Worm (Caenorhabditis elegans): Measurements from ENCODE around the gene F41C3.1.

F41C3.1 gene

DNA sequence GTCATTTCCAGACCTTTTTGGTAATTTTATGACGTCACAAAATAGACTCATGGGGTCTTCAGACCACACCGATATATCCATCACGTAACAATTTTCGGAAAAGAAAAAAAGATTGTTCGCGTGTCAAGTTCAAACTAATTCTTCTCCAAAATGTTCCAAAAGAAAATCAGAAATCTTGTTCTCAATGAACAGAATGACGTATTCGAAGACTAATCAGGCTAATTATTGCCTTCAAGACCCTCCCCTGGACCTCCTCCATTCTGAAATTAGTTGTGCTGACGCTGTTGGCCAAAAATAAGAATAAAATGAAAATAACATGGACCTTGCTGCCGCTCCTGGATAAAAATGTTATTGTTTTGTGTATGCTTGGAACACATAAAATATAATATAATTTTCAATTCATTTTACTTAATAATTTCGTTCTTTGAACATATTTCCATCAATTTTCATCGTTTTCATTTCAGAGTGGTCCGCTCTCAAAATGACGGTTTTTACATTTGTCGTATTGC, 37.8 kb downstream of the F41C3.1 start, which contains the start of gene F26G1.15:
F26G1.15 (plus strand) TSS at position 459 of the 509 bp plus-strand sequence.
- no peak for TF ChIP-seq rnt-1 (tag; optimal IDR thresholded peaks at IDR 0.05)
- no peak for TF ChIP-seq che-1 (tag; optimal IDR thresholded peaks at IDR 0.05)
- TF ChIP-seq K09A11.1 (tag; optimal IDR thresholded peaks at IDR 0.05; ENCODE audit: insufficient read depth) = no peak
- no peak for TF ChIP-seq dve-1 (tag; optimal IDR thresholded peaks at IDR 0.05)
- TF ChIP-seq ama-1 (optimal IDR thresholded peaks at IDR 0.05) = no peak
- TF ChIP-seq pha-4 (tag; optimal IDR thresholded peaks at IDR 0.05) = no peak
- TF ChIP-seq odd-2 (tag; optimal IDR thresholded peaks at IDR 0.05) = no peak
- TF ChIP-seq unc-55 (GFP tag; optimal IDR thresholded peaks at IDR 0.05) = no peak
- TF ChIP-seq F13H6.1 (tag; optimal IDR thresholded peaks at IDR 0.05) = no peak
- TF ChIP-seq ref-2 (tag; optimal IDR thresholded peaks at IDR 0.05) = no peak
- no peak for TF ChIP-seq eyg-1 (tag; optimal IDR thresholded peaks at IDR 0.05)

DNA sequence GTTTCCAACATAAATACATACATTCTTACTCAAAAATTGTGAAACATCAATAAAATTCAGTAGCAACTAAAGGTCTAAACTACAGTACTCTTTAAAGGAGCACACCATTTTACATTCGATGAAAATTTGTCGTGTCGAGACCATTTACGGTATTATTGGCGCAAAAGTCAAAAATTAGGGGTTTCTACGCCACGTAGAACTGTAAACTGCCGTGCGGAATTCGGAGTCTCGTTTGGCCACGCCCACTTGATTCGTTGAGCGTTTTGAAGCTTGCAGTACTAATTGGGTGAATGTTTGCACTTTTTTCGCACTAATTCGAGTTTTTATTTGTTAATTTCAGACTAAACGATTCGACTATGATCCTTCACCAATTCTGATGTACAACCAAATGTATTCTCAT, 38.6 kb downstream of the F41C3.1 start:
- TF ChIP-seq ceh-9 (tag; optimal IDR thresholded peaks at IDR 0.05) = no peak
- no peak for TF ChIP-seq che-1 (tag; optimal IDR thresholded peaks at IDR 0.05)
- no peak for TF ChIP-seq ztf-16 (tag; optimal IDR thresholded peaks at IDR 0.05)
- TF ChIP-seq ceh-45 (GFP tag; IDR thresholded peaks at IDR 0.05) = no peak
- no peak for TF ChIP-seq F13H6.1 (tag; optimal IDR thresholded peaks at IDR 0.05)
- TF ChIP-seq npax-4 (tag; optimal IDR thresholded peaks at IDR 0.05) = no peak

DNA sequence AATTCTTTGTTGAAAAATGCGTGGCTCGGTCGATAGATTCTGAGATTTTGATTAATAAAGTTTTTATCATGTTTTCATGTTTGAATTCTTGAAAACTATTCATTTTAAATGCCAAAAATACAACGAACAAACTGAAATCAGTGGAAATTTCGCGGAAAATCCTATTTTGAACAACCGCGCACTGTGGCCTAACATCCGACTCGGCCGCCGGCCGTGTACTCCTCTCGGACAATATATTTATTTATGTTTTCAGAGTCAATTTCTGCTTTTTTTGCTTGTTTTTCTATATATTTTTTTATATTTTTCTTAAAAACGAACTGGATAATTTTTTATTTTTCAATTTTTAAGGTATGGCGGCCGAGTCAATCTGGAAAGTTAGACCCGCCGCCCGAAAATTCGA, 39.2 kb downstream of the F41C3.1 start, which contains the start of gene F26G1.1:
F26G1.1 (plus strand) TSS at position 347 of the 400 bp plus-strand sequence.
- no peak for TF ChIP-seq pqm-1 (tag; optimal IDR thresholded peaks at IDR 0.05)
- TF ChIP-seq mec-3 (tag; optimal IDR thresholded peaks at IDR 0.05; ENCODE audit: borderline replicate concordance) = peak; percentile 65
- no peak for TF ChIP-seq ceh-22 (tag; optimal IDR thresholded peaks at IDR 0.05)
- no peak for TF ChIP-seq pax-1 (tag; optimal IDR thresholded peaks at IDR 0.05)
- TF ChIP-seq pat-9 (tag; optimal IDR thresholded peaks at IDR 0.05) = no peak
- peak; percentile 43 for TF ChIP-seq ztf-16 (tag; optimal IDR thresholded peaks at IDR 0.05)
- TF ChIP-seq Y22D7AL.16 (tag; optimal IDR thresholded peaks at IDR 0.05) = no peak
- no peak for TF ChIP-seq syd-9 (tag; optimal IDR thresholded peaks at IDR 0.05)
- TF ChIP-seq ceh-30 (tag; optimal IDR thresholded peaks at IDR 0.05) = no peak
- TF ChIP-seq pha-2 (tag; optimal IDR thresholded peaks at IDR 0.05) = peak; percentile 39
- no peak for TF ChIP-seq ceh-48 (tag; optimal IDR thresholded peaks at IDR 0.05)
- peak; percentile 48 for TF ChIP-seq sdc-2 (tag; optimal IDR thresholded peaks at IDR 0.05)
- peak; percentile 93 for TF ChIP-seq C08G9.2 (tag; optimal IDR thresholded peaks at IDR 0.05)
- peak; percentile 90 for TF ChIP-seq ceh-31 (tag; optimal IDR thresholded peaks at IDR 0.05)
- TF ChIP-seq lin-11 (tag; optimal IDR thresholded peaks at IDR 0.05) = no peak
- TF ChIP-seq odd-2 (tag; optimal IDR thresholded peaks at IDR 0.05) = no peak
- no peak for TF ChIP-seq unc-86 (tag; optimal IDR thresholded peaks at IDR 0.05)
- peak; percentile 29 for TF ChIP-seq ceh-34 (tag; optimal IDR thresholded peaks at IDR 0.05)
- TF ChIP-seq sox-2 (GFP tag; IDR thresholded peaks at IDR 0.05) = no peak
- no peak for TF ChIP-seq ceh-18 (tag; optimal IDR thresholded peaks at IDR 0.05)
- TF ChIP-seq ceh-9 (tag; optimal IDR thresholded peaks at IDR 0.05) = no peak
- peak; percentile 12 for TF ChIP-seq rnt-1 (tag; optimal IDR thresholded peaks at IDR 0.05)
- TF ChIP-seq F13H6.1 (tag; optimal IDR thresholded peaks at IDR 0.05) = peak; percentile 63
- TF ChIP-seq ceh-2 (tag; optimal IDR thresholded peaks at IDR 0.05) = peak; percentile 90
- TF ChIP-seq npax-4 (tag; optimal IDR thresholded peaks at IDR 0.05) = peak; percentile 17
- peak; percentile 73 for TF ChIP-seq ahr-1 (tag; optimal IDR thresholded peaks at IDR 0.05)
- no peak for TF ChIP-seq eyg-1 (tag; optimal IDR thresholded peaks at IDR 0.05)
- peak; percentile 83 for TF ChIP-seq zip-5 (tag; optimal IDR thresholded peaks at IDR 0.05)
- no peak for TF ChIP-seq K09A11.1 (tag; optimal IDR thresholded peaks at IDR 0.05; ENCODE audit: insufficient read depth)
- peak; percentile 94 for TF ChIP-seq ets-4 (tag; optimal IDR thresholded peaks at IDR 0.05)
- TF ChIP-seq fax-1 (tag; optimal IDR thresholded peaks at IDR 0.05) = peak; percentile 57
- TF ChIP-seq T23F11.4 (GFP tag; optimal IDR thresholded peaks at IDR 0.05) = no peak
- peak; percentile 92 for TF ChIP-seq tbx-2 (tag; optimal IDR thresholded peaks at IDR 0.05)
- no peak for TF ChIP-seq sox-4 (tag; optimal IDR thresholded peaks at IDR 0.05)
- TF ChIP-seq nfya-1 (tag; optimal IDR thresholded peaks at IDR 0.05) = no peak
- TF ChIP-seq unc-42 (tag; optimal IDR thresholded peaks at IDR 0.05) = peak; percentile 10
- no peak for TF ChIP-seq hlh-15 (tag; optimal IDR thresholded peaks at IDR 0.05)
- TF ChIP-seq lim-6 (tag; optimal IDR thresholded peaks at IDR 0.05) = peak; percentile 50
- TF ChIP-seq dve-1 (tag; optimal IDR thresholded peaks at IDR 0.05) = no peak
- no peak for TF ChIP-seq ceh-19 (GFP tag; optimal IDR thresholded peaks at IDR 0.05)
- no peak for TF ChIP-seq K02D7.2 (tag; optimal IDR thresholded peaks at IDR 0.05)
- no peak for TF ChIP-seq ama-1 (optimal IDR thresholded peaks at IDR 0.05)
- no peak for TF ChIP-seq fkh-10 (GFP tag; optimal IDR thresholded peaks at IDR 0.05)
